Worm (Caenorhabditis elegans): Measurements from ENCODE around the gene skr-7.

DNA sequence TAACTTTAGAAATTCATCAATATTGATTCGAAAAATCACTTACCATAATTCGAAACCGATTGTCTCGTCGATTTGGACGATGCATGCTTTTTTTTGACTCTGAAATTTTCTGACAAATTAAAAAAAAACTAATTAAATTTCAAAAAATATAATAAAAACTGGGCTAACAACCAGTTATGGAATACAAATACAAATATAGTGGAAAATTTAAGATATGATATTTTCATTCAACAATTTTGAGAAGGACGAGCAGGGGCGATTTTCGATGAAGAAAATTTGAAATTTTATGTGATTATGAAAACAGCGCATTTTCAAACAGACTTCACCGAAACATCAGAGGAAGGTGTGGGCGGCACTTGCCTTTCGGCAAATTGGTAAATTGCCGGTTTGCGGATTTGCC is 39.9 kb upstream of the skr-7 start, which contains the start of gene F13A2.1:
- TF ChIP-seq med-1 (GFP tag; optimal IDR thresholded peaks at IDR 0.05; ENCODE audit: insufficient read depth), result no peak
- no peak for TF ChIP-seq ztf-29 (GFP tag; IDR thresholded peaks at IDR 0.05)

All from whole organism, midembryonic.